Worm (Caenorhabditis elegans): Measurements from ENCODE around the gene F23F1.6.

ce11 chrII:39437-39836 is 2.3 kb upstream of the F23F1.6 start, which contains the start of gene spp-24:
- TF ChIP-seq lin-13 (GFP tag; optimal IDR thresholded peaks at IDR 0.05) (no peak), snpc-4 (tag; optimal IDR thresholded peaks at IDR 0.05) (no peak), ceh-82 (tag; optimal IDR thresholded peaks at IDR 0.05) (no peak), jun-1 (tag; optimal IDR thresholded peaks at IDR 0.05) (no peak)
